Fruit fly (Drosophila melanogaster) whole organism, embryonic: ENCODE results near the gene srp.
A peak's percentile ranks its signal among the peaks of the same experiment; 100 is the strongest.

Experiments used
- CG10321 ChIP-seq: fragments of 200-800 bp; sonication (Bioruptor generic); IDR thresholded peaks from 2 replicates; pipeline ENCODE4 v1.3.6; 2022; ENCODE audit warnings: missing biosample characterization, missing genetic modification characterization
- CG12769 ChIP-seq: fragments of 200-800 bp; sonication (Bioruptor generic); optimal IDR thresholded peaks from 2 replicates; lab custom pipeline; 2019; ENCODE audit warnings: missing biosample characterization, mild to moderate bottlenecking, missing genetic modification characterization, moderate library complexity
- CG12942 ChIP-seq: fragments of 200-800 bp; sonication (Bioruptor generic); optimal IDR thresholded peaks from 3 replicates; lab custom pipeline; 2016; ENCODE audit warnings: missing biosample characterization, missing genetic modification characterization
- CG13775 ChIP-seq: fragments of 200-800 bp; sonication (Bioruptor generic); optimal IDR thresholded peaks from 3 replicates; lab custom pipeline; 2017; ENCODE audit warnings: missing biosample characterization, mild to moderate bottlenecking, missing genetic modification characterization
- CG13894 ChIP-seq: fragments of 200-800 bp; sonication (Bioruptor generic); optimal IDR thresholded peaks from 3 replicates; lab custom pipeline; 2018; ENCODE audit warnings: missing biosample characterization, mild to moderate bottlenecking, missing genetic modification characterization, moderate library complexity
- CG1603 ChIP-seq: fragments of 200-800 bp; sonication (Bioruptor generic); optimal IDR thresholded peaks from 2 replicates; lab custom pipeline; 2019; ENCODE audit warnings: missing biosample characterization, mild to moderate bottlenecking, missing genetic modification characterization, moderate library complexity
- CG17912 ChIP-seq: fragments of 200-800 bp; sonication (Bioruptor generic); optimal IDR thresholded peaks from 2 replicates; lab custom pipeline; 2018; ENCODE audit warnings: missing biosample characterization, mild to moderate bottlenecking, missing genetic modification characterization
- CG32532 ChIP-seq: fragments of 200-800 bp; sonication (Bioruptor generic); IDR thresholded peaks from 2 replicates; pipeline ENCODE4 v1.3.6; 2022; ENCODE audit warnings: missing biosample characterization, missing genetic modification characterization
- CG7372 ChIP-seq: fragments of 200-800 bp; sonication (Bioruptor generic); IDR thresholded peaks from 2 replicates; pipeline ENCODE4 v1.3.6; 2022; ENCODE audit warnings: missing biosample characterization, missing genetic modification characterization
- CG7928 ChIP-seq: fragments of 200-800 bp; sonication (Bioruptor generic); optimal IDR thresholded peaks from 2 replicates; lab custom pipeline; 2017; ENCODE audit warnings: missing biosample characterization, mild to moderate bottlenecking, missing genetic modification characterization
- CG9215 ChIP-seq: fragments of 200-800 bp; sonication (Bioruptor generic); IDR thresholded peaks from 2 replicates; pipeline ENCODE4 v1.3.6; 2022; ENCODE audit warnings: missing biosample characterization, missing genetic modification characterization
- E2f2 ChIP-seq: fragments of 200-800 bp; sonication (Bioruptor generic); IDR thresholded peaks from 2 replicates; pipeline ENCODE4 v1.3.6; 2022; ENCODE audit warnings: missing biosample characterization, missing genetic modification characterization
- Ets65A ChIP-seq: fragments of 200-800 bp; sonication (Bioruptor generic); peaks from one replicate; lab custom pipeline; 2016; ENCODE audit warnings: missing biosample characterization, missing genetic modification characterization
- GATAe ChIP-seq: fragments of 200-800 bp; sonication (Bioruptor generic); conservative IDR thresholded peaks from 2 replicates; pipeline ENCODE4 v1.3.6; 2022; ENCODE audit warnings: missing biosample characterization, missing genetic modification characterization
- HHEX ChIP-seq: fragments of 200-800 bp; sonication (Bioruptor generic); optimal IDR thresholded peaks from 3 replicates; lab custom pipeline; 2017; ENCODE audit warnings: missing biosample characterization, mild to moderate bottlenecking, missing genetic modification characterization, missing genetic modification reagents
- HLH54F ChIP-seq: fragments of 200-800 bp; sonication (Bioruptor generic); optimal IDR thresholded peaks from 3 replicates; lab custom pipeline; 2016; ENCODE audit warnings: missing biosample characterization, missing genetic modification characterization
- Hmr ChIP-seq: fragments of 200-800 bp; sonication (Bioruptor generic); optimal IDR thresholded peaks from 3 replicates; lab custom pipeline; 2017; ENCODE audit warnings: mild to moderate bottlenecking, missing biosample characterization, missing genetic modification reagents, missing genetic modification characterization
- Lim3 ChIP-seq: fragments of 200-800 bp; sonication (Bioruptor generic); IDR thresholded peaks from 2 replicates; pipeline ENCODE4 v1.3.6; 2022; ENCODE audit warnings: missing biosample characterization, missing genetic modification characterization
- Med ChIP-seq: fragments of 200-800 bp; sonication (Bioruptor generic); peaks from one replicate; lab custom pipeline; 2016; ENCODE audit warnings: missing biosample characterization, missing genetic modification characterization, mild to moderate bottlenecking, inconsistent platforms, moderate library complexity
- Oaz ChIP-seq: fragments of 200-800 bp; sonication (Bioruptor generic); IDR thresholded peaks from 2 replicates; pipeline ENCODE4 v1.3.6; 2022; ENCODE audit warnings: missing biosample characterization, missing genetic modification characterization
- Rx ChIP-seq: fragments of 200-800 bp; sonication (Bioruptor generic); IDR thresholded peaks from 2 replicates; pipeline ENCODE4 v1.3.6; 2022; ENCODE audit warnings: missing biosample characterization, missing genetic modification characterization
- Sox100B ChIP-seq: fragments of 200-800 bp; sonication (Bioruptor generic); optimal IDR thresholded peaks from 3 replicates; lab custom pipeline; 2018; ENCODE audit warnings: missing biosample characterization, mild to moderate bottlenecking, missing genetic modification characterization
- Usf ChIP-seq: fragments of 200-800 bp; sonication (Bioruptor generic); optimal IDR thresholded peaks from 2 replicates; lab custom pipeline; 2017; ENCODE audit warnings: missing genotype, missing biosample characterization, missing genetic modification characterization
- ab ChIP-seq: fragments of 200-800 bp; sonication (Bioruptor generic); optimal IDR thresholded peaks from 2 replicates; lab custom pipeline; 2016; ENCODE audit warnings: missing biosample characterization, missing genetic modification characterization
- aop ChIP-seq: fragments of 200-800 bp; sonication (Bioruptor generic); IDR thresholded peaks from 2 replicates; pipeline ENCODE4 v1.3.6; 2022; ENCODE audit warnings: missing biosample characterization, missing genetic modification characterization
- cad ChIP-seq: fragments of >200 bp; optimal IDR thresholded peaks from 2 replicates; lab custom pipeline; 2017; ENCODE audit warnings: missing biosample characterization, missing genetic modification characterization
- chm ChIP-seq: fragments of 200-800 bp; sonication (Bioruptor generic); IDR thresholded peaks from 2 replicates; pipeline ENCODE4 v1.3.6; 2022; ENCODE audit warnings: missing biosample characterization, missing genetic modification characterization
- crol ChIP-seq: fragments of 200-800 bp; sonication (Bioruptor generic); IDR thresholded peaks from 2 replicates; pipeline ENCODE4 v1.3.6; 2022; ENCODE audit warnings: missing biosample characterization, missing genetic modification characterization
- dimm ChIP-seq: fragments of 200-800 bp; sonication (Bioruptor generic); IDR thresholded peaks from 2 replicates; pipeline ENCODE4 v1.3.6; 2022; ENCODE audit warnings: missing biosample characterization, missing genetic modification characterization
- dm ChIP-seq: fragments of 200-800 bp; sonication (Bioruptor generic); optimal IDR thresholded peaks from 3 replicates; lab custom pipeline; 2016; ENCODE audit warnings: missing biosample characterization, missing genetic modification characterization
- exex ChIP-seq: fragments of 200-800 bp; sonication (Bioruptor generic); optimal IDR thresholded peaks from 4 replicates; lab custom pipeline; 2018; ENCODE audit warnings: missing biosample characterization, mild to moderate bottlenecking, missing genetic modification characterization, moderate library complexity
- eyg ChIP-seq: fragments of 200-800 bp; sonication (Bioruptor generic); optimal IDR thresholded peaks from 3 replicates; lab custom pipeline; 2016; ENCODE audit warnings: missing biosample characterization, missing genetic modification characterization
- gcm ChIP-seq: fragments of 200-800 bp; sonication (Bioruptor generic); optimal IDR thresholded peaks from 2 replicates; lab custom pipeline; 2019; ENCODE audit warnings: missing biosample characterization, mild to moderate bottlenecking, missing genetic modification characterization, moderate library complexity
- insv ChIP-seq, 2 experiments: fragments of 200-800 bp; sonication (Bioruptor generic); optimal IDR thresholded peaks; 3 replicates each; lab custom pipeline; 2016 to 2018; ENCODE audit warnings: missing biosample characterization in 2 of 2, missing genetic modification characterization in 2 of 2
- lab ChIP-seq: fragments of 200-800 bp; sonication (Bioruptor generic); optimal IDR thresholded peaks from 3 replicates; lab custom pipeline; 2017; ENCODE audit warnings: missing biosample characterization, missing genetic modification characterization, mild to moderate bottlenecking, moderate library complexity, missing genetic modification reagents
- lmd ChIP-seq: fragments of 200-800 bp; sonication (Bioruptor generic); IDR thresholded peaks from 2 replicates; pipeline ENCODE4 v1.3.6; 2022; ENCODE audit warnings: missing biosample characterization, missing genetic modification characterization
- mirr ChIP-seq: fragments of 200-800 bp; sonication (Bioruptor generic); optimal IDR thresholded peaks from 3 replicates; lab custom pipeline; 2018; ENCODE audit warnings: missing biosample characterization, mild to moderate bottlenecking, missing genetic modification characterization
- nerfin-2 ChIP-seq: fragments of 200-800 bp; sonication (Bioruptor generic); IDR thresholded peaks from 2 replicates; pipeline ENCODE4 v1.3.6; 2022; ENCODE audit warnings: missing biosample characterization, missing genetic modification characterization; ENCODE audit not compliant: partially characterized antibody
- oc ChIP-seq: fragments of 200-800 bp; sonication (Bioruptor generic); optimal IDR thresholded peaks from 2 replicates; lab custom pipeline; 2018; ENCODE audit warnings: missing biosample characterization, mild to moderate bottlenecking, missing genetic modification characterization, moderate library complexity
- pum ChIP-seq: fragments of 200-800 bp; sonication (Bioruptor generic); optimal IDR thresholded peaks from 2 replicates; lab custom pipeline; 2016; ENCODE audit warnings: missing biosample characterization, missing genetic modification characterization
- row ChIP-seq: fragments of 200-800 bp; sonication (Bioruptor generic); IDR thresholded peaks from 3 replicates; pipeline ENCODE4 v1.3.6; 2022; ENCODE audit warnings: missing biosample characterization, missing genetic modification characterization
- run ChIP-seq: fragments of 200-800 bp; sonication (Bioruptor generic); optimal IDR thresholded peaks from 3 replicates; lab custom pipeline; 2018; ENCODE audit warnings: missing biosample characterization, mild to moderate bottlenecking, missing genetic modification characterization
- sens-2 ChIP-seq: fragments of 200-800 bp; sonication (Bioruptor generic); IDR thresholded peaks from 2 replicates; pipeline ENCODE4 v1.3.6; 2022; ENCODE audit warnings: missing biosample characterization, missing genetic modification characterization
- sqz ChIP-seq: fragments of 200-800 bp; sonication (Bioruptor generic); optimal IDR thresholded peaks from 3 replicates; lab custom pipeline; 2018; ENCODE audit warnings: missing biosample characterization, mild to moderate bottlenecking, missing genetic modification characterization
- tio ChIP-seq: fragments of 200-800 bp; sonication (Bioruptor generic); optimal IDR thresholded peaks from 2 replicates; lab custom pipeline; 2017; ENCODE audit warnings: missing biosample characterization, missing genetic modification characterization, inconsistent platforms
- tll ChIP-seq, 2 experiments: fragments of 200-800 bp in 1 of 2; fragments of >200 bp in 1 of 2; sonication (Bioruptor generic) in 1 of 2; optimal IDR thresholded peaks; 2 replicates each; lab custom pipeline; 2017 to 2019; ENCODE audit warnings: missing biosample characterization in 2 of 2, missing genetic modification characterization in 2 of 2, mild to moderate bottlenecking in 1 of 2, moderate library complexity in 1 of 2
- tna ChIP-seq: fragments of 200-800 bp; sonication (Bioruptor generic); IDR thresholded peaks from 2 replicates; pipeline ENCODE4 v1.3.6; 2022; ENCODE audit warnings: missing biosample characterization, missing genetic modification characterization; ENCODE audit not compliant: partially characterized antibody
- tx ChIP-seq: fragments of 200-800 bp; sonication (Bioruptor generic); optimal IDR thresholded peaks from 2 replicates; lab custom pipeline; 2016; ENCODE audit warnings: missing biosample characterization, missing genetic modification characterization
- vfl ChIP-seq: fragments of 200-800 bp; sonication (Bioruptor generic); optimal IDR thresholded peaks from 2 replicates; lab custom pipeline; 2016; ENCODE audit warnings: missing biosample characterization, missing genetic modification characterization
- vvl ChIP-seq: fragments of 200-800 bp; sonication (Bioruptor generic); IDR thresholded peaks from 2 replicates; pipeline ENCODE4 v1.3.6; 2022; ENCODE audit warnings: missing biosample characterization, missing genetic modification characterization

The srp gene

DNA sequence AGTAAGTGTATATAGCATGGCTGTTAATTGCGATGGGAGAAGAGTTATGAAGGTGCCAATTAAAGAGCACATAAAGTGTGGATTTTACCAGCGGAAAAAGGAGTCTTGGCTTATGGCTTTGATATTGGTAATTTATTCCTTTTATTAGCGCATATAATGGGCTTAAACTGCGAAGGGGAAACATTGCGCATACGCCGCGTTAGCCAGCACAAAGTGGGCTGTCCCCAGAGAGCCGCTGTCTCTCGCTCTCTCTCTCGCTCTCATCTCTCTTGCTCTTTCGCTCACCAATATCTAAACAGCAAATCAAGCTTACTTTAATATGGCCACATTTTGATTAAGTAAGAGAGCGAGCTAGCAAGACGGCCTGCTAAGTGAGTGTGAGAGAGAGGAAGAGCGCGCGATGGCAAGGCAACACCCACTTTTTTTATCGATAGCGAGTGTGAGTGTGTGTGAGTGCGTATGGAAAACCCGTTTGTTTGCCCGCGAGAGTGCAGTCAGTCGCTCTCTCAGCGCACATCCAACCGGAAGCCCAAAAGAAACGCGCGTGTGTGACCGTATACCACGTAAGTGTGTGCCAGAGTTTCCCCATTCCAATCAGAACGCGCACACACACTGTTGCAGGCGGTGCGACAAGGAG, 39.8 kb downstream of the srp start, which contains the start of gene pnr (continued):
- peak; percentile 36 for TF ChIP-seq lab (GFP tag; lab: Kevin White, UChicago)
- TF ChIP-seq chm (GFP tag; lab: Robert Waterston, UW): peak; percentile 67; the same call in 1 of the 2 replicates
- no peak for TF ChIP-seq ab (GFP tag; lab: Kevin White, UChicago)
- TF ChIP-seq pum (GFP tag; lab: Kevin White, UChicago): no peak
- no peak for TF ChIP-seq dimm
- TF ChIP-seq Hmr: no peak
- TF ChIP-seq CG7928 (GFP tag; lab: Kevin White, UChicago): no peak
- TF ChIP-seq gcm (GFP tag; lab: Kevin White, UChicago): peak; percentile 53
- peak; percentile 99 for TF ChIP-seq GATAe (GFP tag; lab: Robert Waterston, UW)
- TF ChIP-seq vvl: peak; percentile 86
- TF ChIP-seq CG12942 (GFP tag; lab: Kevin White, UChicago): no peak
- 0 out of 2 replicates have a peak, but pooled peaks have one; percentile 4 for TF ChIP-seq Rx (GFP tag; lab: Robert Waterston, UW)
- peak; percentile 87 for TF ChIP-seq oc (tag; lab: Kevin White, UChicago)
- peak; percentile 35 for TF ChIP-seq exex (tag; lab: Kevin White, UChicago)
- TF ChIP-seq Med (GFP tag; lab: Kevin White, UChicago): peak; percentile 89
- no peak for TF ChIP-seq CG13894 (tag; lab: Kevin White, UChicago)
- 0 out of 2 replicates have a peak, but pooled peaks have one; percentile 35 for TF ChIP-seq aop (GFP tag; lab: Robert Waterston, UW)
- TF ChIP-seq CG13775 (GFP tag; lab: Kevin White, UChicago): peak; percentile 17
- no peak; the same call in 1 of the 2 replicates for TF ChIP-seq Lim3 (GFP tag; lab: Robert Waterston, UW)
- peak; percentile 57 for TF ChIP-seq mirr (GFP tag; lab: Kevin White, UChicago)
- no peak for TF ChIP-seq eyg (GFP tag; lab: Kevin White, UChicago)
- TF ChIP-seq cad (GFP tag; lab: Kevin White, UChicago): no peak
- TF ChIP-seq tna (GFP tag; lab: Robert Waterston, UW): 0 out of 2 replicates have a peak, but pooled peaks have one; percentile 38
- TF ChIP-seq run (tag; lab: Kevin White, UChicago): peak; percentile 8
- TF ChIP-seq HHEX: peak; percentile 42
- peak; percentile 6; the same call in 1 of the 2 replicates for TF ChIP-seq CG32532 (GFP tag; lab: Robert Waterston, UW)
- TF ChIP-seq CG10321 (GFP tag; lab: Robert Waterston, UW): peak; percentile 94
- TF ChIP-seq row (GFP tag; lab: Robert Waterston, UW): no peak
- TF ChIP-seq CG12769 (tag; lab: Kevin White, UChicago): no peak
- TF ChIP-seq Ets65A (GFP tag; lab: Kevin White, UChicago): peak; percentile 40
- TF ChIP-seq vfl: no peak
- no peak for TF ChIP-seq Sox100B (GFP tag; lab: Kevin White, UChicago)
- no peak for TF ChIP-seq tio (GFP tag; lab: Kevin White, UChicago)
- TF ChIP-seq lmd (GFP tag; lab: Robert Waterston, UW): no peak
- no peak for TF ChIP-seq nerfin-2 (GFP tag; lab: Robert Waterston, UW)
- no peak for TF ChIP-seq dm
- peak; percentile 12; the same call in 1 of the 2 replicates for TF ChIP-seq sens-2
- TF ChIP-seq CG9215 (GFP tag; lab: Robert Waterston, UW): no peak
- peak; percentile 24; the same call in 1 of the 2 replicates for TF ChIP-seq E2f2
- no peak for TF ChIP-seq CG17912 (GFP tag; lab: Kevin White, UChicago)
- peak; percentile 94 for TF ChIP-seq CG7372
- TF ChIP-seq tll (GFP tag; optimal IDR thresholded peaks at IDR 0.05; lab: Kevin White, UChicago): peak in 1 of 2 experiments; percentile 49
- peak; percentile 21; the same call in 1 of the 2 replicates for TF ChIP-seq crol (GFP tag; lab: Robert Waterston, UW)
- TF ChIP-seq CG1603 (tag; lab: Kevin White, UChicago): peak; percentile 19
- TF ChIP-seq Usf (GFP tag; lab: Kevin White, UChicago): no peak
- TF ChIP-seq HLH54F (GFP tag; lab: Kevin White, UChicago): no peak
- TF ChIP-seq tx (GFP tag; lab: Kevin White, UChicago): no peak
- TF ChIP-seq Oaz (GFP tag; lab: Robert Waterston, UW): no peak
- TF ChIP-seq sqz (GFP tag; lab: Kevin White, UChicago): peak; percentile 95
- peak; percentile 57 to 94 for TF ChIP-seq insv (GFP tag; optimal IDR thresholded peaks at IDR 0.05; lab: Kevin White, UChicago)
